Worm (Caenorhabditis elegans) whole organism, L4 larva: Measurements from ENCODE around the gene F54D5.7.

Experiments
- T20F7.1 ChIP-seq: fragments of 200-800 bp; sonication (Bioruptor generic); optimal IDR thresholded peaks from 2 replicates; lab custom pipeline; 2018; ENCODE audit warnings: mild to moderate bottlenecking, missing genetic modification characterization, missing compliant biosample characterization
- T26A8.4 ChIP-seq: fragments of 200-800 bp; sonication (Bioruptor generic); IDR thresholded peaks from 2 replicates; pipeline ENCODE4 v1.3.6; 2022; ENCODE audit warnings: missing genetic modification characterization, missing compliant biosample characterization
- ceh-20 ChIP-seq: fragments of 200-800 bp; sonication (Bioruptor generic); IDR thresholded peaks from 2 replicates; pipeline ENCODE4 v1.3.6; 2022; ENCODE audit warnings: missing genetic modification reagents, missing genetic modification characterization, missing compliant biosample characterization
- ceh-28 ChIP-seq: fragments of 150-350 bp; optimal IDR thresholded peaks from 2 replicates; lab custom pipeline; 2014; ENCODE audit warnings: missing biosample characterization, missing genetic modification reagents, missing genetic modification characterization
- daf-8 ChIP-seq: fragments of 200-800 bp; sonication (Bioruptor generic); IDR thresholded peaks from 2 replicates; pipeline ENCODE4 v1.3.6; 2022; ENCODE audit warnings: missing genetic modification characterization, missing compliant biosample characterization
- lin-1 ChIP-seq: fragments of 200-800 bp; sonication (Bioruptor generic); IDR thresholded peaks from 2 replicates; pipeline ENCODE4 v1.3.6; 2022; ENCODE audit warnings: missing genetic modification reagents, missing genetic modification characterization, missing compliant biosample characterization
- lin-39 ChIP-seq: fragments of 150-350 bp; optimal IDR thresholded peaks from 2 replicates; lab custom pipeline; 2014; ENCODE audit warnings: missing biosample characterization, missing genetic modification reagents, missing genetic modification characterization
- mdl-1 ChIP-seq, 2 experiments: fragments of 150-350 bp in 1 of 2; sonication (generic microtip) in 1 of 2; optimal IDR thresholded peaks; 2 replicates each; lab custom pipeline; 2014 to 2017; ENCODE audit warnings: missing biosample characterization in 2 of 2, missing genetic modification characterization in 2 of 2
- nhr-25 ChIP-seq: sonication (generic microtip); optimal IDR thresholded peaks from 2 replicates; lab custom pipeline; 2017; ENCODE audit warnings: missing genetic modification characterization, mild to moderate bottlenecking, missing compliant biosample characterization, antibody characterized with exemption, moderate library complexity, borderline replicate concordance; ENCODE audit not compliant: insufficient read depth
- unc-62 ChIP-seq, 3 experiments: fragments of 150-350 bp in 1 of 3; sonication (generic microtip); optimal IDR thresholded peaks in 2 of 3; peaks in 1 of 3; 1 replicate in 1 of 3; 2 replicates in 2 of 3; lab custom pipeline; 2014 to 2017; ENCODE audit warnings: missing biosample characterization in 3 of 3, missing genetic modification characterization in 3 of 3, missing genetic modification reagents in 3 of 3, missing genotype in 1 of 3

DNA sequence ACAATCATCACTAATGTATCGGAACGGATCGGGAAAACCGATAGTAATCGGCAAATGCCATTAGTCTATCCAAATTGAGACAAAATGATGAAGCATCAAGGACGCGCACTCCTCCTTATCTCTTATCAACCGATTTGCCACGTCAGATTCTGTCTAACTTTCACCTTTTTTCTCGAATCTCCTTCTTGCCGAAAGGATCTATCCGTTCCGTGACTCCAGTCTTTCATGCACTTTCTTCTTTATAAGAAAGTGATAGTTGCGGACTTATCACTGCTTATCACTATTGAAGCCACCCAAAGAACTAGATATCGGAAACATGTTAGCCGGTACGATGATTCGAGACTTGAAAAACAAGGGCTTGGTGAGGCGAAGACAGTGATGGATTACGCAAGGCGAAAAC, 45.4 kb upstream of the F54D5.7 start:
- TF ChIP-seq lin-1 (GFP tag; lab: Robert Waterston, UW) (no peak), daf-8 (GFP tag; lab: Robert Waterston, UW) (no peak), mdl-1 (tag; optimal IDR thresholded peaks at IDR 0.05; lab: Kevin White, UChicago) (peak in 1 of 2 experiments; percentile 54), ceh-28 (tag; lab: Kevin White, UChicago) (no peak), ceh-20 (GFP tag; lab: Robert Waterston, UW) (no peak), T20F7.1 (no peak), T26A8.4 (GFP tag; lab: Robert Waterston, UW) (no peak), lin-39 (no peak), nhr-25 (peak; percentile 6), unc-62 (GFP tag; optimal IDR thresholded peaks at IDR 0.05 in 1 of 2; lab: Kevin White, UChicago) (no peak), unc-62 (tag; optimal IDR thresholded peaks at IDR 0.05; lab: Kevin White, UChicago) (no peak)
